Fruit fly (Drosophila melanogaster) whole organism, wandering third instar larva: ENCODE data around the gene CG18636.

Source experiments
- Abd-B ChIP-seq: fragments of >200 bp; optimal IDR thresholded peaks from 2 replicates; lab custom pipeline; 2017; ENCODE audit warnings: missing biosample characterization, missing genetic modification characterization
- Dfd ChIP-seq: fragments of >200 bp; optimal IDR thresholded peaks from 2 replicates; lab custom pipeline; 2017; ENCODE audit warnings: missing biosample characterization, missing genetic modification characterization
- Hr78 ChIP-seq: fragments of >200 bp; optimal IDR thresholded peaks from 2 replicates; lab custom pipeline; 2017; ENCODE audit warnings: missing biosample characterization, missing genetic modification characterization
- Mio ChIP-seq: sonication (Bioruptor generic); optimal IDR thresholded peaks from 2 replicates; lab custom pipeline; 2016; ENCODE audit warnings: missing biosample characterization, missing genetic modification characterization
- Myc ChIP-seq: fragments of >200 bp; optimal IDR thresholded peaks from 2 replicates; lab custom pipeline; 2017
- dmrt93B ChIP-seq: fragments of 200-800 bp; sonication (Bioruptor generic); optimal IDR thresholded peaks from 2 replicates; lab custom pipeline; 2018; ENCODE audit warnings: missing biosample characterization, mild to moderate bottlenecking, missing genetic modification characterization
- fru ChIP-seq: fragments of 200-800 bp; sonication (Bioruptor generic); optimal IDR thresholded peaks from 3 replicates; lab custom pipeline; 2016; ENCODE audit warnings: missing biosample characterization, mild to moderate bottlenecking, missing genetic modification characterization
- psq ChIP-seq: fragments of 200-800 bp; sonication (Bioruptor generic); optimal IDR thresholded peaks from 3 replicates; lab custom pipeline; 2017; ENCODE audit warnings: missing biosample characterization, mild to moderate bottlenecking, missing genetic modification characterization, moderate library complexity
- rgr ChIP-seq: fragments of 200-800 bp; sonication (Bioruptor generic); optimal IDR thresholded peaks from 3 replicates; lab custom pipeline; 2016; ENCODE audit warnings: missing biosample characterization, mild to moderate bottlenecking, missing genetic modification characterization

DNA sequence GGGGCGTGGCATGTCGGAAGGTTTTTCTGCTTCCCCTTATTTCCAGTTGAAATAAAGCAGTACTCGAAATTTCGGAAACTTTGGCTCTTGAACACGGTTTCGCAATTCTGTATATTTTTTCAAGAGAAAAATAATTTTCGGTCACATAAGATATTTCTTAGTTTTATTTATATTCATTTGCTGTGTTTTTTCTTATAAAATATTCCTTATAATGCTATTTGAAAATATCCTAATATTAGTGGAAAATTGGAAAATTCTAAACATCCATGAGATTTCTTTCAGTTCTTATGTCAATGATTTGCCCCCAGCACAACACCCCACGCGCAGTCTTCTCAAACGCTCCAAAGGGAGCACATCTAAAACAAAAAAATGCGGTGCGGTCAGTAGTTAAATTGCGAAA, 23.9 kb downstream of the CG18636 start, which contains the start of gene CG4691:
- TF ChIP-seq fru (GFP tag; lab: Kevin White, UChicago), result no peak
- no peak for TF ChIP-seq psq
- no peak for TF ChIP-seq rgr (GFP tag; lab: Kevin White, UChicago)
- no peak for TF ChIP-seq Myc (lab: Kevin White, UChicago)
- no peak for TF ChIP-seq Hr78
- no peak for TF ChIP-seq Mio
- no peak for TF ChIP-seq Dfd (GFP tag; lab: Kevin White, UChicago)
- TF ChIP-seq Abd-B (GFP tag; lab: Kevin White, UChicago), result no peak
- no peak for TF ChIP-seq dmrt93B (GFP tag; lab: Kevin White, UChicago)
